Fruit fly (Drosophila melanogaster): ENCODE results near the gene CG40485.

CG40485 gene

DNA sequence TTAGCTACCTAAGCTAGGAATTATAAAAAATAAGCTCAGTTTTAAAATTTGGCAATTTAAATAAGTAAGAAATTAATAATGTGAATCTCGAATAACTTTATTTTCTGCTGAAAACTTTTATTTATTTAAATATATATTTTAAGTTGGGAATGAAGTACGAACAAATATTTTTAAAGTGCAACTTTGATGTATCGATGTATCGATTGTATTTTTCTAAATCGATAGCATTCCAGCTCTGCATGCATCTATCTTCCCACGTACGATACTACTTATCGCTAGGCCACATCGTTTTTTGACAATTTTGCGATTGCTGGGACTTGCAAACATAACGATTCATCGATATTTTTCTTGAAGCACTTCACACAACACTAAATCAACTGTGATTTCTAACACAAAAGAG, 45.2 kb upstream of the CG40485 start (continued):
- TF ChIP-seq CG10366 (GFP tag; IDR thresholded peaks at IDR 0.05) (peak; percentile 22), sim (GFP tag; IDR thresholded peaks at IDR 0.05) (no peak), hb (GFP tag; IDR thresholded peaks at IDR 0.05; ENCODE audit: partially characterized antibody) (peak; percentile 99), CG7987 (GFP tag; optimal IDR thresholded peaks at IDR 0.05) (no peak), CG2889 (GFP tag; IDR thresholded peaks at IDR 0.05) (no peak), ttk (GFP tag; IDR thresholded peaks at IDR 0.05) (no peak), Bgb (GFP tag; IDR thresholded peaks at IDR 0.05; ENCODE audit: partially characterized antibody) (peak; percentile 98), Kr (GFP tag; optimal IDR thresholded peaks at IDR 0.05) (no peak), CG10209 (GFP tag; optimal IDR thresholded peaks at IDR 0.05) (no peak), CG9817 (tag; optimal IDR thresholded peaks at IDR 0.05) (peak; percentile 19), NK7.1 (GFP tag; optimal IDR thresholded peaks at IDR 0.05) (no peak), CG2875 (GFP tag; optimal IDR thresholded peaks at IDR 0.05) (no peak), Antp (GFP tag; optimal IDR thresholded peaks at IDR 0.05) (no peak), dmrt99B (tag; optimal IDR thresholded peaks at IDR 0.05) (peak; percentile 30), ara (GFP tag; IDR thresholded peaks at IDR 0.05) (no peak), ems (GFP tag; optimal IDR thresholded peaks at IDR 0.05) (no peak), vvl (GFP tag; IDR thresholded peaks at IDR 0.05) (peak; percentile 40; the same call in 1 of the 2 replicates), CG12744 (GFP tag; optimal IDR thresholded peaks at IDR 0.05) (no peak), CG6854 (GFP tag; optimal IDR thresholded peaks at IDR 0.05) (no peak), vfl (GFP tag; optimal IDR thresholded peaks at IDR 0.05) (no peak), CG10654 (GFP tag; optimal IDR thresholded peaks at IDR 0.05) (no peak), CG17359 (tag; optimal IDR thresholded peaks at IDR 0.05) (peak; percentile 15), dm (GFP tag; optimal IDR thresholded peaks at IDR 0.05) (no peak), prd (optimal IDR thresholded peaks at IDR 0.05) (no peak), prd (GFP tag; IDR thresholded peaks at IDR 0.05) (no peak; the same call in 2 of the 3 replicates), Hsf (GFP tag; optimal IDR thresholded peaks at IDR 0.05) (no peak), Camta (GFP tag; optimal IDR thresholded peaks at IDR 0.05) (no peak), HLHmδ (GFP tag; optimal IDR thresholded peaks at IDR 0.05) (no peak), Ptx1 (GFP tag; IDR thresholded peaks at IDR 0.05) (0 out of 2 replicates have a peak, but pooled peaks have one; percentile 27), Rx (GFP tag; IDR thresholded peaks at IDR 0.05) (no peak), CG17328 (GFP tag; IDR thresholded peaks at IDR 0.05) (no peak), gt (GFP tag; IDR thresholded peaks at IDR 0.05) (no peak), btn (GFP tag; optimal IDR thresholded peaks at IDR 0.05) (no peak), unpg (GFP tag; optimal IDR thresholded peaks at IDR 0.05) (peak; percentile 43), D19A (tag; optimal IDR thresholded peaks at IDR 0.05) (peak; percentile 2), ham (GFP tag; IDR thresholded peaks at IDR 0.05) (no peak), Dll (GFP tag; IDR thresholded peaks at IDR 0.05; ENCODE audit: partially characterized antibody) (peak; percentile 93), wor (GFP tag; IDR thresholded peaks at IDR 0.05) (no peak), lbe (GFP tag; optimal IDR thresholded peaks at IDR 0.05) (no peak), hbn (GFP tag; IDR thresholded peaks at IDR 0.05; ENCODE audit: partially characterized antibody) (peak; percentile 96), zfh1 (GFP tag; IDR thresholded peaks at IDR 0.05) (no peak), CG2712 (tag; optimal IDR thresholded peaks at IDR 0.05) (peak; percentile 38), Atf-2 (GFP tag; optimal IDR thresholded peaks at IDR 0.05) (no peak), jigr1 (GFP tag; IDR thresholded peaks at IDR 0.05) (no peak), CG11398 (GFP tag; optimal IDR thresholded peaks at IDR 0.05) (no peak), CG9932 (GFP tag; IDR thresholded peaks at IDR 0.05) (peak; percentile 79), Max (GFP tag; optimal IDR thresholded peaks at IDR 0.05) (no peak), CG7786 (GFP tag; optimal IDR thresholded peaks at IDR 0.05) (no peak), Hr78 (GFP tag; optimal IDR thresholded peaks at IDR 0.05) (no peak), CG17802 (tag; optimal IDR thresholded peaks at IDR 0.05) (no peak), ap (GFP tag; IDR thresholded peaks at IDR 0.05) (0 out of 2 replicates have a peak, but pooled peaks have one; percentile 11), CG31388 (GFP tag; optimal IDR thresholded peaks at IDR 0.05) (no peak)

All from whole organism, embryonic.